Fruit fly (Drosophila melanogaster) whole organism: ENCODE measurements around the gene CG17195.

Experiments
- CG8478 ChIP-seq: fragments of >200 bp; optimal IDR thresholded peaks from 2 replicates; lab custom pipeline; 2018; ENCODE audit warnings: inconsistent platforms
- Dll ChIP-seq: fragments of >200 bp; optimal IDR thresholded peaks from 2 replicates; lab custom pipeline; 2017
- EcR ChIP-seq, 2 experiments: fragments of >200 bp; optimal IDR thresholded peaks; 2 replicates each; lab custom pipeline; 2017; ENCODE audit warnings: missing biosample characterization in 2 of 2, missing genetic modification characterization in 2 of 2, missing genetic modification reagents in 2 of 2
- pan ChIP-seq: fragments of >200 bp; optimal IDR thresholded peaks from 2 replicates; lab custom pipeline; 2017
- psq ChIP-seq: fragments of >200 bp; optimal IDR thresholded peaks from 2 replicates; lab custom pipeline; 2017
- usp ChIP-seq: fragments of >200 bp; optimal IDR thresholded peaks from 2 replicates; lab custom pipeline; 2017; ENCODE audit warnings: missing biosample characterization, missing genetic modification characterization, mixed read lengths

CG17195 gene

DNA sequence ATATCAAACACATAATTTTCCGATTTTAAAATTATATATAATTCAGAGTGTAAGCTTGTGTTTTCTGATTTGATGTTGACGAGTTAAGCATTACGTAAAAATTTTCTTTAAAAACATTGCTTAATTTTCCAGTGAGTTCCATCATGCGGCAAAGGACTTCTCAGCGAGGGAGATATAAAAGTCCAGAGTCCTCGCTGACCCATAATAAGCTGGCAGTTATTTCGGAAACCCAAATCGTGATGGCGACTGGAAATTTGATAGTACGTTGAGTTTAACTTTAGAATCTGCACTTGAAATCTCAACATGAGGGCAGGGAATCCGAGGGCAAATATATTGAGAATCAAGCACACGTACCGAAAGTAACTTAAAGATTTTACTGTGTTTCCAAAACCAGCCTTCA, 1.7 kb downstream of the CG17195 start, which contains the start of the genes CG17197 and CG17198:
CG17197 (minus strand) TSS at position 101 of the 400 bp plus-strand sequence.
CG17198 (minus strand) TSS at position 101 of the 400 bp plus-strand sequence.
- TF ChIP-seq usp (no peak), Dll (lab: Kevin White, UChicago) (no peak), pan (lab: Kevin White, UChicago) (no peak), CG8478 (lab: Kevin White, UChicago) (no peak), EcR (GFP tag; optimal IDR thresholded peaks at IDR 0.05; lab: Kevin White, UChicago) (no peak), psq (no peak)

DNA sequence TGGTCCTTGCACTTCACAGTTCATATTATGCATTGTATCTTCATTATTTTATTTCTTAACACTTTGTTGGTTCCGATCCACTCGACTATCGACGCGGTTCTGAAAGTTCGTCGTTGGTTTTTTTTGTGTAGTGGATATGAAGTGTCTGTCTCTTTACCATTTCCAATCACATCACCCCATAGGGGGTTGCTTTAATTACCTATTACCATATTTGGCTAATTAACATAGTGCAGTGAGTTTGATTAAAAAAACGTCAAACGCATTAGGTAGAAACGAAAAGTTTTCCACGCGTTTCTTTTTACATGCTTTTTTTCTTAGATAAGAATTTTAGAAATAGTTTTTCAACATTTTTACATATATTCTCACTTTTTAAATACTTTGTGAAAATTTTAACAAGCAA, 14.0 kb downstream of the CG17195 start, which contains the start of gene LpR1:
LpR1 (minus strand) TSS at position 101 of the 400 bp plus-strand sequence.
- TF ChIP-seq pan (lab: Kevin White, UChicago) = no peak

DNA sequence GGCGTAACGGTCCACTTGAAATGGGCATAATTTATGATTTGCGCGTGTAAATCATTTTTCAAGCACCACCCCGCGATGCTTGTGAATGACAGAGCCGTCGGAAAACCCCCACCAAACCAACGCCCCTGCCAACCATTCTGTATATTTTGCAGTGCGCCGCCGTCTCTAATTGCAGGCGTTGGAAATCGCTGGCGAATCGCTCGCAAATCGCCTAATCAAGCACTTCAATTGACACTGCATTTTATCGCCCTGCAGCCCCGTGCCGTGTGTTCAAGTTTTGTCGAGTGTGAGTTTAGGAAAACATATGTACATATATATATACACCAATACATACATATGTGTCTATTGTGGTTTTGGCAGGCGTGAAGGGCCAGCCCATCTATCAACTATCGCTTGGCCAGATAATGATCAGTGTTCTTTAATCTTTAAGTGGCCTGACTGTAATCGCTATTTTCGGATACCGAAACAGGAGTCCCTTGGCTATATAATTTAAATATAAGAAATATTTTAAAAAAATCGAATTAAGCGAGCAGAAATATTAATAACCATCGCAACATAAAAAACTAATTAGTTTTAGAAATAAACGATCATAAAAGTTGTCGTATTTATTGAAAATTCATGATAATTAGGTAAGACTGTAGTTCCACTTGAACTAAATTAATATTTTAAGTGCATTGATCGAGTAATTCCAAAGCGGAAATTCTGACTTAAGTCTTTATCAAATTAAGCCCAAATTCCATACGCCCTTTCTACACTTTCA, 14.8 kb downstream of the CG17195 start:
- TF ChIP-seq pan (lab: Kevin White, UChicago) (no peak), EcR (GFP tag; optimal IDR thresholded peaks at IDR 0.05; lab: Kevin White, UChicago) (no peak), CG8478 (lab: Kevin White, UChicago) (no peak), usp (no peak), Dll (lab: Kevin White, UChicago) (no peak), psq (no peak)

DNA sequence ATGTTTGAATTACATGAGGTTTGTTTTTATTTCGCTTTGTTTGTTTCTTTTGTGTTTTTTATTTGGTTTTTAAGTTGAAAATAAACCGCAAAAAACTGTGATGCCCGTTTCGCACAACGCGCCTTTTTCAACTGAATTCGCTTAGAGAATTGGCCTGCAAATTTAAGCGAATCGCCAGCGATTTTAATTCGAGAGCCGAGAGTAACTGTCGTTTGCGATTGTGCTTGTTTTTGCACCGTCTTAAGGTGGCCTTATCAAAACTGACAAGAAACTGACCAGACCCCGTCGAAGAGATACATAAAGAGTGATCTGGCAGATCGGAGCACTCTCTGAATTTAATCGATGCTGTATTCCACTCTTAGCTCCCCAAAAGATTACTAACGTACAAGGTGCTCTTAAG, 16.8 kb downstream of the CG17195 start:
- TF ChIP-seq EcR (GFP tag; optimal IDR thresholded peaks at IDR 0.05; lab: Kevin White, UChicago) = no peak
- no peak for TF ChIP-seq usp
- TF ChIP-seq pan (lab: Kevin White, UChicago) = no peak
- no peak for TF ChIP-seq CG8478 (lab: Kevin White, UChicago)
- no peak for TF ChIP-seq psq
- no peak for TF ChIP-seq Dll (lab: Kevin White, UChicago)

DNA sequence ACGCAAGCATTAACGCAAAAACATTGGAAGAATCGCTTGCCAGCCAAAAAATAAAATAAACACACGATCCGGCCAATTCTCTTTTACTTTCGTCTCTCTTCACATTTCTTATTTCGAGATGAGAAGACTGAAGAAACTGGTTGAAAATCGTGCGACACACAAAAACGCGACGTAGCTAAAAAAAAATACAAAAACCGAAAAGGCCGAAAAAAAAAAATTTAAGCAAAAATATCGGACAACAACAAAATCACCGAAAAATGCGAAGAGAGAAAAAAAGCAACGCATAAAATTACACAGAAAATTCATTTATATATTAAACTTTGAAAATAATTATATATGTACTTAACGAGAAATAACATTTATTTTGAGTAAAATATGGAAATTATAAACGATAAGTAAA, 17.6 kb downstream of the CG17195 start:
- TF ChIP-seq psq (no peak), EcR (GFP tag; optimal IDR thresholded peaks at IDR 0.05; lab: Kevin White, UChicago) (no peak), Dll (lab: Kevin White, UChicago) (no peak), usp (no peak), CG8478 (lab: Kevin White, UChicago) (no peak), pan (lab: Kevin White, UChicago) (no peak)

DNA sequence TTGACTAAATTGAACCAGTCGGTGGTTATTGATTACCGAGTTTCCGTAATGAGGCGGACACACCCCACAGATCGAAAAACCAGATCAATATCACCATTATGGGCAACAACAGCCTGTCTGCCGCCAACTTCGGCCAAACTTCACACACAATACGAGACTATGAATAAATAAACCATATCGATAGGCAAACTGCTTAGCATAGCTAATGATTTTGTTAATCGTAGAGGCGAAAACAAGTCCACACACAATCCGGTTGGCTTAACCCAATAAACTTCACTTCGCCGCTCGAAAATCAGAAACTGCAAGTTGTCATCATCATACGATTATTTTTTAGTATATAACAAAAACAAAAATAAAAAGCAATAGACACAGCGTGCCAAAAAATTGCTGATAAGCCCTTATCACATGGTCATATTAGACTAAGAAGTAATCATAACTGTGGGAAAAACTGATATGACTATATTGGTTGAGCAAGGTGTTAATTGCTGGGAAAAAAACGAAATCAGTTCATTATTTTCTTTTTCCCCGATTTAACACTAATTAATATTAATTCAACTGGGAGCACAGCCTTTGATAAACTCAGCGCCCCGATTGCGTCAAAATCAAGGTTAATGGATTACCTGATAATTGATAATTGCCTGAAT, 21.0 kb downstream of the CG17195 start:
- no peak for TF ChIP-seq usp
- no peak for TF ChIP-seq pan (lab: Kevin White, UChicago)
- no peak for TF ChIP-seq EcR (GFP tag; optimal IDR thresholded peaks at IDR 0.05; lab: Kevin White, UChicago)

DNA sequence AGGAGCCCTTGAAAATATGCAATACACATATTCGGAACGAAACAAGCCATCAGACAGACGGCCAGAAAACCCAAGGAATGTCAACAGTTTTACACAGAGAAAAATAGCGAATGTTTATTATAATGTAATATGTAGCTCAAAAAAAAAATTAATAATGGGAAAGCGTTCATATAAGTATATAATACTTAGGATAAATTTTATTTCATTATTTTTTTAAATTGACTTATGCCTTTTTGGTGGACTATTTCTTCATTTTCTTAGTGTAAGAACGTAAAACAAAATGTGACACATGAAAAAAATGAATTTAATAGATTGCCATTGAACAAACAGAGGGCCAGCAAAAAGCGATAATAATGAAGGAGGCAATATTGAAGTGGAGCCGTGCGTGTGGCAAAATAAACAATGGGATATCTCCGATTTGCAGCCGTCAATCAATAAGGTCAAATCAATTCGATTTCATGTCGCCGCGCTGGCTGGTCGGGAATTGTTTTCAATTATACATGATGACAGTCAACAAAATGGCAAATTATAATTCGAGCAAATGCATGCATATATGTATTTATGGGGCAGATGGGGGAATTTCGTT, 22.1 kb downstream of the CG17195 start:
- TF ChIP-seq psq = no peak
- no peak for TF ChIP-seq EcR (GFP tag; optimal IDR thresholded peaks at IDR 0.05; lab: Kevin White, UChicago)
- TF ChIP-seq usp = no peak
- TF ChIP-seq CG8478 (lab: Kevin White, UChicago) = no peak
- no peak for TF ChIP-seq Dll (lab: Kevin White, UChicago)
- TF ChIP-seq pan (lab: Kevin White, UChicago) = no peak

DNA sequence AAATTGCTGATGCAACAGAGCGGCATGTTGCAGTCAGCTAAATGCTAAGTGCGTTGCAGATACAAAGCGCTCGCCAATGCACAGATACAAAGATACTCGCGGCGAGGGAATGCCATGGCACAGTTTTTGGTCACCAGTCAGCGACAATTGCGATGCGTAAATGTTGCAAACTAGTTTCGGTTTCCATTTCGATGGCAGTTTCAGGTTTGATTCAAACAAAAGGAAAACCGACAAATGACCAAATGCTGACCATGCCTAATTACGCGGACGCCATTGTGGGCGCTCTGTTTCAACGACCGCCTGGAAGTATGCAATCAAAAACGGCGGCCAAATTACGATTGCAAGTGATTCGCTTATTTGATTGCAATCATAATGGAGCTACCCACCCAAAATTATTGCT, 23.2 kb downstream of the CG17195 start:
- TF ChIP-seq Dll (lab: Kevin White, UChicago) (no peak), psq (no peak), EcR (GFP tag; optimal IDR thresholded peaks at IDR 0.05; lab: Kevin White, UChicago) (no peak), CG8478 (lab: Kevin White, UChicago) (no peak), usp (no peak), pan (lab: Kevin White, UChicago) (no peak)

DNA sequence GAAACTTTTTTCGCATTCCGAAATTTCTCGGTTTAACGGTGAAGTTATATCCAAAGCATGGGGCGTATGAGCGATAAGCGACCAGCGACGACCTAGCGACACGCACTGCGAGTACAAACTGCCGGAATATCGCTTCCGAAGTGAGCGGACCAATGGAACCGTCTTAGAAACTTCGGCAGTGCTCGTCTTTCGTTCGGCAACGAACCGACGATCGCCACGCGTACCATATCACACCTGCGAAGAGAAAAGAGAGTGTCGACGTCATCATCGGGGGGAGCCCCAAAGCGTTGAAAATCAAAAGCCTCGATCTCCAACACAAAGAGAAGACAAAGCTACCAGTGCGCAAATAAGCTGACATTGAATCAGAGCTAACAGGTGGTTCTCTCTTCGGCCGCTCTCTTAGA, 36.6 kb downstream of the CG17195 start, which contains the start of gene LpR2:
LpR2 (minus strand) TSS at position 118 of the 404 bp plus-strand sequence.
- no peak for TF ChIP-seq usp
- TF ChIP-seq psq = no peak
- TF ChIP-seq pan (lab: Kevin White, UChicago) = no peak
- TF ChIP-seq CG8478 (lab: Kevin White, UChicago) = no peak
- TF ChIP-seq Dll (lab: Kevin White, UChicago) = no peak
- no peak for TF ChIP-seq EcR (GFP tag; optimal IDR thresholded peaks at IDR 0.05; lab: Kevin White, UChicago)

DNA sequence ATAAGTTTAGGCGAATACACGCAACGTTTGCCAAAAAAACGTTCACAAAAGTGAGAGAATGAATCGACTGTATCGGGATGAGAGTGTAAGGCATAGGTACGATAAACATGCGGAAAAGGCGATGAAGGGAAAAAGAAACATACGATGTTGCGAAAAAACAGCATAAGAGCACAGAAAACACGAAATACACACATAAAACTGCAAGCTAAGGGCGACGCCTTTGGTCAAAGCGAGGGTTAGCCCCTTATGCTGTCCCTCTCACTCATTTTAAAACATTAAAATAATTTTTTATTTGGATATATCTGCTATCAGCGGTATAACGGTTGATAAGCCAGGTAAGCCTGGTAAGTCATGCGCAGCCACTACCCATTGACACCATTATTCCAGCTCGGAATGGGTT, 37.3 kb downstream of the CG17195 start:
- TF ChIP-seq Dll (lab: Kevin White, UChicago) (no peak), psq (no peak)

DNA sequence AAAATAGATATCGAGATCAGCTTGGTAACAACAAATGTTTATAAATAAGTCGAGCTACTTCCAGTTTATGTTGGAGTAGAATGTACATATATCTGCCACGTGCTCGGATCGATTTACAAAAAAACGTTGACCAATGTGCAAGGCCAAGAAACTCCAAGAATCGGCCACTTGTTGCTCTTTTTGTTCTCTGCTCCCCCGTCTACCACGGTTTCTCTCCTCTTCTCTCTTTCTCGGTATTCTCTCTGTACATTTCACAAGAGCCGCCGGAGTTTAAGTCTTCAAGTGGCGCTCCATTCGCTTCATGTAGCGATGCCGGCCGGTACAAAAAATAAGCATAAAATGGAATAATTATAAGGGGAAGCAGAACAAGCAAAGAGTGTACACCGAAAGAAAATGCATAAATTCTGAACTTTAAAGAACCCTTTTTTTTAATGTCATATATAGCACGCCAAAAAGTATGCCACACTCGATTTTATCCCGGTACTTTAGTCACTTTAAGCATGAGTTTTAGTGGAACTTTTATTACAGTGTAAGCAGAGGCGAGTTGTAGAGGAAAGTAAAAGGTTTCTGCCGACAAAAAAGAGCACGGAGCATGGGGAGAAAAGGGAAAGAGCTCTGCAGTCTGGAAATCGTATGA, 39.1 kb downstream of the CG17195 start:
- TF ChIP-seq EcR (GFP tag; optimal IDR thresholded peaks at IDR 0.05; lab: Kevin White, UChicago) (peak in 1 of 2 experiments; percentile 49), Dll (lab: Kevin White, UChicago) (no peak)

DNA sequence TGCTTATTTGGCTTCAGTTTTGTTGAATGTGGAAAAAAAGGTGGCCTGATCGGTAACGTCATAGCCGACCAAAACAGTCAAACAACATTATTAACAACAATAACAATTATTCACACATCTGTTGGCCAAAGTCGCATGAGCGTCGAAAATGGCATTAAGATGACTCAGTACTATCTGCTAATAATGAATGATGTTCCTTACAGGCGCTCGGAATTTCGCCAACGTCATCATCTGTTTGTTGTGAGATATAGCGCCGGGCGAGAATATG, 41.3 kb downstream of the CG17195 start:
- TF ChIP-seq usp (no peak), pan (lab: Kevin White, UChicago) (no peak), Dll (lab: Kevin White, UChicago) (no peak), psq (no peak), EcR (GFP tag; optimal IDR thresholded peaks at IDR 0.05; lab: Kevin White, UChicago) (no peak), CG8478 (lab: Kevin White, UChicago) (no peak)
